Fruit fly (Drosophila melanogaster) whole organism, wandering third instar larva: ENCODE results near the gene CG13386.

ENCODE experiments used
- Abd-B ChIP-seq: fragments of >200 bp; optimal IDR thresholded peaks from 2 replicates; lab custom pipeline; 2017; ENCODE audit warnings: missing biosample characterization, missing genetic modification characterization
- CG32264 ChIP-seq: fragments of 200-800 bp; sonication (Bioruptor generic); optimal IDR thresholded peaks from 2 replicates; lab custom pipeline; 2016; ENCODE audit warnings: missing biosample characterization, missing genetic modification characterization
- CG9705 ChIP-seq: fragments of 200-800 bp; sonication (Bioruptor generic); optimal IDR thresholded peaks from 2 replicates; lab custom pipeline; 2018; ENCODE audit warnings: missing biosample characterization, mild to moderate bottlenecking, missing genetic modification characterization
- Dfd ChIP-seq: fragments of >200 bp; optimal IDR thresholded peaks from 2 replicates; lab custom pipeline; 2017; ENCODE audit warnings: missing biosample characterization, missing genetic modification characterization
- Dif ChIP-seq: fragments of 200-275, 200-300 bp; sonication (Bioruptor generic); optimal IDR thresholded peaks from 2 replicates; lab custom pipeline; 2018; ENCODE audit warnings: missing biosample characterization, missing genetic modification characterization; ENCODE audit not compliant: partially characterized antibody
- GATAd ChIP-seq: sonication (Bioruptor generic); optimal IDR thresholded peaks from 2 replicates; lab custom pipeline; 2016; ENCODE audit warnings: missing biosample characterization, missing genetic modification characterization
- HLH106 ChIP-seq: fragments of 200-800 bp; optimal IDR thresholded peaks from 3 replicates; lab custom pipeline; 2019; ENCODE audit warnings: missing biosample characterization, mild to moderate bottlenecking, missing genetic modification characterization, moderate library complexity
- Hnf4 ChIP-seq: fragments of 200-800 bp; sonication (Bioruptor generic); optimal IDR thresholded peaks from 2 replicates; lab custom pipeline; 2016; ENCODE audit warnings: missing biosample characterization, mild to moderate bottlenecking, missing genetic modification characterization
- Hr78 ChIP-seq: fragments of >200 bp; optimal IDR thresholded peaks from 2 replicates; lab custom pipeline; 2017; ENCODE audit warnings: missing biosample characterization, missing genetic modification characterization
- Hr83 ChIP-seq: fragments of 200-300 bp; sonication (Bioruptor generic); optimal IDR thresholded peaks from 2 replicates; lab custom pipeline; 2016; ENCODE audit warnings: missing biosample characterization, mild to moderate bottlenecking, missing genetic modification characterization, moderate library complexity; ENCODE audit not compliant: poor library complexity, severe bottlenecking
- Jra ChIP-seq: sonication (Bioruptor generic); optimal IDR thresholded peaks from 2 replicates; lab custom pipeline; 2016; ENCODE audit warnings: missing biosample characterization, missing genetic modification characterization
- Mio ChIP-seq: sonication (Bioruptor generic); optimal IDR thresholded peaks from 2 replicates; lab custom pipeline; 2016; ENCODE audit warnings: missing biosample characterization, missing genetic modification characterization
- Myc ChIP-seq: fragments of >200 bp; optimal IDR thresholded peaks from 2 replicates; lab custom pipeline; 2017
- N ChIP-seq: fragments of >200 bp; optimal IDR thresholded peaks from 2 replicates; lab custom pipeline; 2018; ENCODE audit warnings: missing biosample characterization, missing external identifiers, missing genetic modification characterization
- OdsH ChIP-seq: fragments of 200-800 bp; sonication (Bioruptor generic); optimal IDR thresholded peaks from 2 replicates; lab custom pipeline; 2016; ENCODE audit warnings: missing biosample characterization, mild to moderate bottlenecking, missing genetic modification characterization
- Rel ChIP-seq, 2 experiments: fragments of 200-800 bp; sonication (Bioruptor generic) in 1 of 2; optimal IDR thresholded peaks; 2 replicates in 1 of 2; 3 replicates in 1 of 2; lab custom pipeline; 2016 to 2019; ENCODE audit warnings: mild to moderate bottlenecking in 2 of 2, missing biosample characterization in 2 of 2, missing genetic modification characterization in 2 of 2, moderate library complexity in 1 of 2
- Sp1 ChIP-seq: fragments of 200-800 bp; sonication (Bioruptor generic); optimal IDR thresholded peaks from 3 replicates; lab custom pipeline; 2019; ENCODE audit warnings: missing biosample characterization, mild to moderate bottlenecking, missing genetic modification characterization, moderate library complexity
- br ChIP-seq: fragments of 200-800 bp; sonication (Bioruptor generic); optimal IDR thresholded peaks from 2 replicates; lab custom pipeline; 2016; ENCODE audit warnings: missing biosample characterization, missing genetic modification characterization
- brk ChIP-seq: fragments of 200-800 bp; sonication (Bioruptor generic); optimal IDR thresholded peaks from 2 replicates; lab custom pipeline; 2016; ENCODE audit warnings: missing biosample characterization, mild to moderate bottlenecking, missing genetic modification characterization
- dl ChIP-seq, 2 experiments: fragments of 175-275, 200-275 bp in 1 of 2; fragments of 200-275 bp in 1 of 2; sonication (Bioruptor generic); optimal IDR thresholded peaks; lab custom pipeline; 2018; ENCODE audit warnings: mild to moderate bottlenecking in 2 of 2, missing biosample characterization in 2 of 2, missing genetic modification characterization in 2 of 2, moderate library complexity in 2 of 2; ENCODE audit not compliant: partially characterized antibody in 2 of 2, insufficient read depth in 1 of 2
- dmrt93B ChIP-seq: fragments of 200-800 bp; sonication (Bioruptor generic); optimal IDR thresholded peaks from 2 replicates; lab custom pipeline; 2018; ENCODE audit warnings: missing biosample characterization, mild to moderate bottlenecking, missing genetic modification characterization
- dsf ChIP-seq: sonication (Bioruptor generic); optimal IDR thresholded peaks from 2 replicates; lab custom pipeline; 2016; ENCODE audit warnings: missing biosample characterization, missing genetic modification characterization, borderline replicate concordance
- foxo ChIP-seq, 2 experiments: fragments of 200-800 bp; sonication (Bioruptor generic); optimal IDR thresholded peaks; 2 replicates in 1 of 2; 3 replicates in 1 of 2; lab custom pipeline; 2016 to 2017; ENCODE audit warnings: missing biosample characterization in 2 of 2, missing genetic modification characterization in 2 of 2
- fru ChIP-seq: fragments of 200-800 bp; sonication (Bioruptor generic); optimal IDR thresholded peaks from 3 replicates; lab custom pipeline; 2016; ENCODE audit warnings: missing biosample characterization, mild to moderate bottlenecking, missing genetic modification characterization
- h ChIP-seq: fragments of 200-800 bp; sonication (Bioruptor generic); optimal IDR thresholded peaks from 3 replicates; lab custom pipeline; 2016; ENCODE audit warnings: missing biosample characterization, mild to moderate bottlenecking, missing genetic modification characterization
- jim ChIP-seq: fragments of 175-275, 200-325 bp; sonication (Bioruptor generic); optimal IDR thresholded peaks from 2 replicates; lab custom pipeline; 2016; ENCODE audit warnings: missing biosample characterization, mild to moderate bottlenecking, missing genetic modification characterization
- lola ChIP-seq: fragments of >200 bp; optimal IDR thresholded peaks from 2 replicates; lab custom pipeline; 2017; ENCODE audit warnings: missing biosample characterization, missing genetic modification characterization
- pan ChIP-seq: fragments of >200 bp; optimal IDR thresholded peaks from 2 replicates; lab custom pipeline; 2017
- rgr ChIP-seq: fragments of 200-800 bp; sonication (Bioruptor generic); optimal IDR thresholded peaks from 3 replicates; lab custom pipeline; 2016; ENCODE audit warnings: missing biosample characterization, mild to moderate bottlenecking, missing genetic modification characterization
- sv ChIP-seq: fragments of 200-800 bp; sonication (Bioruptor generic); optimal IDR thresholded peaks from 3 replicates; lab custom pipeline; 2016; ENCODE audit warnings: missing biosample characterization, missing genetic modification characterization
- tai ChIP-seq: sonication (Bioruptor generic); optimal IDR thresholded peaks from 2 replicates; lab custom pipeline; 2016; ENCODE audit warnings: missing biosample characterization, missing genetic modification characterization
- usp ChIP-seq: fragments of >200 bp; optimal IDR thresholded peaks from 2 replicates; lab custom pipeline; 2017; ENCODE audit warnings: missing biosample characterization, missing genetic modification characterization
- woc ChIP-seq: sonication (Bioruptor generic); optimal IDR thresholded peaks from 2 replicates; lab custom pipeline; 2016; ENCODE audit warnings: missing biosample characterization, mild to moderate bottlenecking, missing genetic modification characterization

CG13386 gene

DNA sequence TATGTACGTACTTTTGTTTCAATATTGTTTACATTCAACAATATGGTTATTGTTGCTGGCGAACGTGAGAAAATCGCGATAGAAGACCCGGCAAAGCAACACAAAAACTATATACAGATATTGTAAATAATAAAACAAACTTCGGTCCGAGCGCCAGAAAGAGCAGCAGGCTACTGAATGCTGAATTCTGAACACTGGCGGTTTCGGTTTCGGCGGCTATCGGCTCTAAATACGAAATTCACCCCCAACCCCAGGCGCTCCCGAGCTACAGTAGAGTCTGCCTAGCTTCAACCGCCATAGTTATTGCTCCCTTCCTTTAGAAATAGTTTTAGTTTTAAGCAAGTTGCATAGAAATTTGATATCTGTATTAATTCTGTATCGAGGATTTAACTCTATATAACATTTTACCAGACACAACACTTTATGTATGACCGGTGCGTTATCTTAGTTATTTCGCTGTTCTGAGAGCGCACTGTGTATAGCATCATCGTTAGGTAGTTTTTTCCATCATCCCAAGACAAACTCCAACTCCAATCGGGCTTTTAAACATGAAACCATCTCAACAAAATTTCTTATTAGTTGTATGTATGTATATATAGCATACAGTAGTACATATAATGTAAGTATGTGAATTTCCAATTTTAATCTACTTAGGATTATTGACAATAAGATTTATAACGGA lies 36.4 kb upstream of the CG13386 start, which contains the start of gene CG7627 (continued):
- peak; percentile 74 for TF ChIP-seq Sp1 (GFP tag; lab: Kevin White, UChicago)

- TF ChIP-seq N (no peak), Hr78 (GFP tag; lab: Kevin White, UChicago) (no peak), OdsH (GFP tag; lab: Kevin White, UChicago) (no peak), CG32264 (no peak), woc (GFP tag; lab: Kevin White, UChicago) (no peak), Myc (lab: Kevin White, UChicago) (no peak), jim (no peak), Mio (GFP tag; lab: Kevin White, UChicago) (no peak), fru (GFP tag; lab: Kevin White, UChicago) (no peak), dsf (GFP tag; lab: Kevin White, UChicago) (no peak), HLH106 (tag; lab: Kevin White, UChicago) (no peak), Dfd (GFP tag; lab: Kevin White, UChicago) (no peak), Rel (GFP tag; optimal IDR thresholded peaks at IDR 0.05; lab: Kevin White, UChicago) (no peak), Rel (tag; optimal IDR thresholded peaks at IDR 0.05; lab: Kevin White, UChicago) (no peak)
Measured at dm6 chr2L:8362955-8363285, 35.9 kb upstream of the CG13386 start.

dm6 chr2L:8364006-8364956 lies 34.5 kb upstream of the CG13386 start, which contains the start of the genes RpS13 and CSN8:
Gene RpS13 (minus strand): TSS chr2L:8364662.
Gene CSN8 (plus strand): TSS chr2L:8364855.
- TF ChIP-seq Sp1 (GFP tag; lab: Kevin White, UChicago): peak; percentile 58
- TF ChIP-seq Myc (lab: Kevin White, UChicago): peak; percentile 62
- TF ChIP-seq HLH106 (tag; lab: Kevin White, UChicago): no peak
- TF ChIP-seq Rel (GFP tag; optimal IDR thresholded peaks at IDR 0.05; lab: Kevin White, UChicago): no peak
- peak; percentile 3 for TF ChIP-seq Rel (tag; optimal IDR thresholded peaks at IDR 0.05; lab: Kevin White, UChicago)
- no peak for TF ChIP-seq jim
- peak; percentile 38 for TF ChIP-seq brk (GFP tag; lab: Kevin White, UChicago)
- peak; percentile 58 for TF ChIP-seq h (GFP tag; lab: Kevin White, UChicago)
- no peak for TF ChIP-seq CG32264
- TF ChIP-seq dmrt93B (GFP tag; lab: Kevin White, UChicago): no peak
- TF ChIP-seq N: no peak
- peak; percentile 7 for TF ChIP-seq woc (GFP tag; lab: Kevin White, UChicago)
- no peak for TF ChIP-seq Dif (GFP tag; lab: Kevin White, UChicago)
- peak; percentile 36 for TF ChIP-seq rgr (GFP tag; lab: Kevin White, UChicago)
- peak; percentile 9 for TF ChIP-seq CG9705 (GFP tag; lab: Kevin White, UChicago)
- TF ChIP-seq Hnf4 (GFP tag; lab: Kevin White, UChicago): peak; percentile 32
- no peak for TF ChIP-seq dsf (GFP tag; lab: Kevin White, UChicago)
- TF ChIP-seq tai (GFP tag; lab: Kevin White, UChicago): peak; percentile 48
- TF ChIP-seq fru (GFP tag; lab: Kevin White, UChicago): peak; percentile 20
- TF ChIP-seq, all 38 proteins: peak for 11

DNA sequence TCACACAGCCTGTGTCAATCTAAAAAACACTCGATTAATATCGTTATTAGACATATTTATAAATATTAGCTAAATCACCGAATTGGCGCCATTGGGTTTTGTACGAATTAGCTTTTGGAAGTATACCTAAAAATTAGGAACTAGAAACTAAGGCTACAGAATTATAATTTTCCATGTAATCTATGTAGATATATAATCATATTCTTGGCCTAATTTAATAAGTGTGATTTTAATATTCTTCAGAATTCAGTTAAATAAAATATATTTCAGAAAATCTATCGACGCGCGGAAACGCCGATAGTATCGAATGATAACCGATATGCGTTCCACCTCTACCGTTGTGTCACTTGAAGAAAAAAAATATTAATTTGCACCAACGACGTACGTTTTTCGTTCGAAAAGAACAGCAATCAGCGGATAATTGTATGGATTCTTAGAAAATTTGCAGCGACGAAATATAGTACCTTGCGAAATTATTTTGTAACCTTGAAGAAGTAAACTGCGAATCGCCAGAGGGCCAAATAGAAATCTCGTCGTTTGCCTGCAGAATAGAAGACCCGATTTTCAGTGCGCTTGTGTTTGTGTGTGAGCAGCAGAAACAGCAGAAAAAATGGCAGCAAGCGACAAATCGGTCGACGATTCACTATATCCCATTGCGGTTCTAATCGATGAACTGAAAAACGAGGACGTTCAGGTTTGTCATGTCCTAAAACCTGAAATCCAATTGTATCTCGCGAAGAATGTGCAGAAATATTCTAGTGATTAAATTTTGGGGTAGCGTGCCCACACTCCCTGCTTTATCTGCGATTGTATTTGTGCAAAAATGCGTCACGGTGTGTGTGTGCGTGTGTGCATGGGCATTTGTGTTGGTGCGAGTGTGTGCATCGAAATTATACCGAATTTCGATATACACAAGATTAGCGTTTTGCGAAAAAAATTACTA lies 32.8 kb upstream of the CG13386 start, which contains the start of gene Pp2A-29B:
Pp2A-29B (plus strand) TSS at position 338 of the 943 bp plus-strand sequence.
- TF ChIP-seq Myc (lab: Kevin White, UChicago) (no peak), GATAd (no peak), woc (GFP tag; lab: Kevin White, UChicago) (peak; percentile 59), pan (lab: Kevin White, UChicago) (no peak), usp (GFP tag; lab: Kevin White, UChicago) (no peak), dl (GFP tag; optimal IDR thresholded peaks at IDR 0.05; lab: Kevin White, UChicago; ENCODE audit: insufficient read depth in 1 of 2, partially characterized antibody in 2 of 2) (no peak), Dif (GFP tag; lab: Kevin White, UChicago) (no peak), h (GFP tag; lab: Kevin White, UChicago) (peak; percentile 55), CG9705 (GFP tag; lab: Kevin White, UChicago) (peak; percentile 19), fru (GFP tag; lab: Kevin White, UChicago) (peak; percentile 23), OdsH (GFP tag; lab: Kevin White, UChicago) (no peak), Jra (GFP tag; lab: Kevin White, UChicago) (peak; percentile 63), br (no peak), lola (no peak), Mio (GFP tag; lab: Kevin White, UChicago) (no peak), Rel (GFP tag; optimal IDR thresholded peaks at IDR 0.05; lab: Kevin White, UChicago) (no peak), Rel (tag; optimal IDR thresholded peaks at IDR 0.05; lab: Kevin White, UChicago) (peak; percentile 31), Hr83 (GFP tag; lab: Kevin White, UChicago) (no peak), foxo (GFP tag; optimal IDR thresholded peaks at IDR 0.05; lab: Kevin White, UChicago) (peak in 1 of 2 experiments; percentile 23), dsf (GFP tag; lab: Kevin White, UChicago) (peak; percentile 54), Abd-B (no peak), dmrt93B (GFP tag; lab: Kevin White, UChicago) (no peak), Hr78 (GFP tag; lab: Kevin White, UChicago) (no peak), sv (GFP tag; lab: Kevin White, UChicago) (no peak), CG32264 (no peak), tai (GFP tag; lab: Kevin White, UChicago) (no peak), jim (no peak), rgr (GFP tag; lab: Kevin White, UChicago) (peak; percentile 38), brk (GFP tag; lab: Kevin White, UChicago) (peak; percentile 81)
